Fruit fly (Drosophila melanogaster): ENCODE data around the gene Idh.
A peak's percentile ranks its signal among the peaks of the same experiment; 100 is the strongest.

The Idh gene

dm6 chr3L:8398763-8399445 is 38.2 kb upstream of the Idh start (continued):
- TF ChIP-seq CG17802 (tag; optimal IDR thresholded peaks at IDR 0.05) (no peak), Taf1 (GFP tag; IDR thresholded peaks at IDR 0.05) (no peak), CG4424 (GFP tag; optimal IDR thresholded peaks at IDR 0.05) (peak; percentile 19), BtbVII (GFP tag; optimal IDR thresholded peaks at IDR 0.05) (no peak), CG6654 (GFP tag; optimal IDR thresholded peaks at IDR 0.05) (no peak), CG32772 (GFP tag; IDR thresholded peaks at IDR 0.05) (peak; percentile 50), Lhr (GFP tag; optimal IDR thresholded peaks at IDR 0.05) (no peak), Nf-YC (tag; optimal IDR thresholded peaks at IDR 0.05) (no peak), schlank (tag; optimal IDR thresholded peaks at IDR 0.05) (no peak)

dm6 chr3L:8396187-8396586 is 35.5 kb upstream of the Idh start:
- peak; percentile 40 for TF ChIP-seq nerfin-1 (tag; optimal IDR thresholded peaks at IDR 0.05)
- no peak for TF ChIP-seq ham (GFP tag; IDR thresholded peaks at IDR 0.05)
- TF ChIP-seq kay (GFP tag; optimal IDR thresholded peaks at IDR 0.05), result no peak
- no peak for TF ChIP-seq Dp (GFP tag; optimal IDR thresholded peaks at IDR 0.05)
- TF ChIP-seq Lim3 (GFP tag; IDR thresholded peaks at IDR 0.05), result no peak
- TF ChIP-seq Hsf (GFP tag; optimal IDR thresholded peaks at IDR 0.05), result no peak
- TF ChIP-seq CG9437 (GFP tag; optimal IDR thresholded peaks at IDR 0.05), result no peak
- no peak for TF ChIP-seq rib (GFP tag; IDR thresholded peaks at IDR 0.05)
- TF ChIP-seq twi (tag; optimal IDR thresholded peaks at IDR 0.05), result peak; percentile 36
- TF ChIP-seq cg (GFP tag; optimal IDR thresholded peaks at IDR 0.05), result peak; percentile 65
- no peak for TF ChIP-seq lab (GFP tag; optimal IDR thresholded peaks at IDR 0.05)

- peak; percentile 44; the same call in 2 of the 3 replicates for TF ChIP-seq CG11695 (GFP tag; IDR thresholded peaks at IDR 0.05)
- peak; percentile 52 for TF ChIP-seq D19A (tag; optimal IDR thresholded peaks at IDR 0.05)
- peak; percentile 54 for TF ChIP-seq slp2 (GFP tag; optimal IDR thresholded peaks at IDR 0.05)
- TF ChIP-seq Sox100B (GFP tag; optimal IDR thresholded peaks at IDR 0.05), result peak; percentile 55
- no peak for TF ChIP-seq Bgb (GFP tag; IDR thresholded peaks at IDR 0.05; ENCODE audit: partially characterized antibody)
- TF ChIP-seq Bteb2 (GFP tag; optimal IDR thresholded peaks at IDR 0.05), result peak; percentile 49
- no peak for TF ChIP-seq CG11085 (GFP tag; IDR thresholded peaks at IDR 0.05)
- peak; percentile 17; the same call in 1 of the 2 replicates for TF ChIP-seq seq (GFP tag; IDR thresholded peaks at IDR 0.05)
- no peak for TF ChIP-seq CG8290 (GFP tag; optimal IDR thresholded peaks at IDR 0.05)
- TF ChIP-seq CG8290 (tag; optimal IDR thresholded peaks at IDR 0.05), result peak in 1 of 2 experiments; percentile 51
- TF ChIP-seq tin (GFP tag; optimal IDR thresholded peaks at IDR 0.05), result peak; percentile 28
- peak; percentile 20 to 66 for TF ChIP-seq chif (GFP tag; optimal IDR thresholded peaks at IDR 0.05)
- peak; percentile 57 for TF ChIP-seq CG2712 (tag; optimal IDR thresholded peaks at IDR 0.05)
- no peak for TF ChIP-seq pan (optimal IDR thresholded peaks at IDR 0.05)
- TF ChIP-seq pan (GFP tag; optimal IDR thresholded peaks at IDR 0.05 in 1 of 2, IDR thresholded peaks at IDR 0.05 in 1 of 2), result no peak
- no peak for TF ChIP-seq D (optimal IDR thresholded peaks at IDR 0.05)
- peak; percentile 62 for TF ChIP-seq D (GFP tag; optimal IDR thresholded peaks at IDR 0.05)
- no peak for TF ChIP-seq CG3281 (GFP tag; optimal IDR thresholded peaks at IDR 0.05)
- TF ChIP-seq CG2116 (GFP tag; optimal IDR thresholded peaks at IDR 0.05), result peak; percentile 5
- peak; percentile 33 for TF ChIP-seq CG33557 (GFP tag; optimal IDR thresholded peaks at IDR 0.05)
- TF ChIP-seq CG6813 (GFP tag; optimal IDR thresholded peaks at IDR 0.05), result no peak
- TF ChIP-seq ind (GFP tag; optimal IDR thresholded peaks at IDR 0.05), result peak; percentile 62
- peak; percentile 49 for TF ChIP-seq Jarid2 (GFP tag; optimal IDR thresholded peaks at IDR 0.05)
- TF ChIP-seq Sin3A (optimal IDR thresholded peaks at IDR 0.05), result no peak
- TF ChIP-seq CG13775 (GFP tag; optimal IDR thresholded peaks at IDR 0.05), result peak; percentile 34
- TF ChIP-seq scrt (GFP tag; optimal IDR thresholded peaks at IDR 0.05), result peak; percentile 36
- peak; percentile 50 for TF ChIP-seq Ssrp (tag; optimal IDR thresholded peaks at IDR 0.05)
- peak; percentile 65 for TF ChIP-seq az2 (GFP tag; optimal IDR thresholded peaks at IDR 0.05)
- TF ChIP-seq PHDP (tag; optimal IDR thresholded peaks at IDR 0.05), result peak; percentile 55
Observed at dm6 chr3L:8395630-8396168, 35.0 kb upstream of the Idh start, which contains the start of gene CG7120. TSS of gene CG7120 (plus strand) at chr3L:8396000.

Data from whole organism, embryonic.